Worm (Caenorhabditis elegans) whole organism, L3 larva: Measurements from ENCODE around the gene R74.8.

Experiments used
- elt-3 ChIP-seq, 3 experiments: fragments of 150-350 bp in 1 of 3; sonication (generic microtip) in 2 of 3; optimal IDR thresholded peaks; 2 replicates in 2 of 3; 4 replicates in 1 of 3; lab custom pipeline; 2014 to 2017; ENCODE audit warnings: missing biosample characterization in 3 of 3, missing genetic modification characterization in 3 of 3
- fos-1 ChIP-seq: fragments of 150-350 bp; optimal IDR thresholded peaks from 2 replicates; lab custom pipeline; 2014; ENCODE audit warnings: missing biosample characterization, missing genetic modification characterization
- mdl-1 ChIP-seq: fragments of 150-350 bp; optimal IDR thresholded peaks from 2 replicates; lab custom pipeline; 2014; ENCODE audit warnings: missing biosample characterization, missing genetic modification characterization
- nfya-1 ChIP-seq: sonication (generic microtip); optimal IDR thresholded peaks from 2 replicates; lab custom pipeline; 2017; ENCODE audit warnings: missing genetic modification characterization, mild to moderate bottlenecking, missing compliant biosample characterization, antibody characterized with exemption, moderate library complexity; ENCODE audit not compliant: insufficient read depth
- nhr-28 ChIP-seq: fragments of 150-350 bp; optimal IDR thresholded peaks from 2 replicates; lab custom pipeline; 2014; ENCODE audit warnings: missing biosample characterization, missing genetic modification characterization
- nhr-76 ChIP-seq: fragments of 150-350 bp; sonication (generic microtip); optimal IDR thresholded peaks from 5 replicates; lab custom pipeline; 2014; ENCODE audit warnings: missing biosample characterization, missing genetic modification characterization
- unc-39 ChIP-seq: sonication (generic microtip); optimal IDR thresholded peaks from 4 replicates; lab custom pipeline; 2017; ENCODE audit warnings: missing biosample characterization, missing genetic modification characterization
- unc-62 ChIP-seq: fragments of 150-350 bp; sonication (generic microtip); optimal IDR thresholded peaks from 4 replicates; lab custom pipeline; 2014; ENCODE audit warnings: missing biosample characterization, missing genetic modification reagents, missing genetic modification characterization
- ztf-11 ChIP-seq: fragments of 150-350 bp; optimal IDR thresholded peaks from 2 replicates; lab custom pipeline; 2014; ENCODE audit warnings: missing biosample characterization, missing genetic modification characterization

ce11 chrIII:4208210-4208609 is 2.1 kb downstream of the R74.8 start:
- TF ChIP-seq mdl-1 (tag; lab: Kevin White, UChicago) (no peak), unc-62 (GFP tag; lab: Kevin White, UChicago) (no peak), elt-3 (tag; optimal IDR thresholded peaks at IDR 0.05; lab: Kevin White, UChicago) (no peak), fos-1 (tag; lab: Kevin White, UChicago) (no peak), unc-39 (tag; lab: Kevin White, UChicago) (no peak), nhr-28 (no peak), nfya-1 (tag; lab: Kevin White, UChicago) (no peak), ztf-11 (tag; lab: Kevin White, UChicago) (no peak), nhr-76 (no peak)
